Fruit fly (Drosophila melanogaster) whole organism, embryonic: ENCODE data around the gene CG32388.

Source experiments
- Aef1 ChIP-seq: fragments of 200-800 bp; sonication (Bioruptor generic); IDR thresholded peaks from 3 replicates; pipeline ENCODE4 v1.3.6; 2022; ENCODE audit warnings: missing biosample characterization, missing genetic modification characterization
- B-H2 ChIP-seq: fragments of 200-800 bp; sonication (Bioruptor generic); optimal IDR thresholded peaks from 2 replicates; lab custom pipeline; 2018; ENCODE audit warnings: missing biosample characterization, mild to moderate bottlenecking, missing genetic modification characterization
- Bgb ChIP-seq: fragments of 200-800 bp; sonication (Bioruptor generic); IDR thresholded peaks from 2 replicates; pipeline ENCODE4 v1.3.6; 2022; ENCODE audit warnings: missing biosample characterization, missing genetic modification characterization; ENCODE audit not compliant: partially characterized antibody
- CG10267 ChIP-seq: fragments of 200-800 bp; sonication (Bioruptor generic); optimal IDR thresholded peaks from 2 replicates; lab custom pipeline; 2018; ENCODE audit warnings: missing biosample characterization, mild to moderate bottlenecking, missing genetic modification characterization, moderate library complexity
- CG13287 ChIP-seq: fragments of 200-800 bp; sonication (Bioruptor generic); IDR thresholded peaks from 2 replicates; pipeline ENCODE4 v1.3.6; 2022; ENCODE audit warnings: missing biosample characterization, missing genetic modification characterization; ENCODE audit not compliant: partially characterized antibody
- CG14014 ChIP-seq: fragments of 200-800 bp; sonication (Bioruptor generic); IDR thresholded peaks from 2 replicates; pipeline ENCODE4 v1.3.6; 2022; ENCODE audit warnings: missing biosample characterization, missing genetic modification characterization
- CG14710 ChIP-seq: fragments of 200-800 bp; sonication (Bioruptor generic); optimal IDR thresholded peaks from 3 replicates; lab custom pipeline; 2019; ENCODE audit warnings: missing biosample characterization, mild to moderate bottlenecking, missing genetic modification characterization, moderate library complexity
- CG15514 ChIP-seq: fragments of 200-800 bp; sonication (Bioruptor generic); optimal IDR thresholded peaks from 3 replicates; lab custom pipeline; 2017; ENCODE audit warnings: missing biosample characterization, missing genetic modification characterization, mild to moderate bottlenecking, moderate library complexity, missing genetic modification reagents
- CG15696 ChIP-seq: fragments of 200-800 bp; sonication (Bioruptor generic); optimal IDR thresholded peaks from 2 replicates; lab custom pipeline; 2019; ENCODE audit warnings: missing biosample characterization, mild to moderate bottlenecking, missing genetic modification characterization, moderate library complexity
- CG1603 ChIP-seq: fragments of 200-800 bp; sonication (Bioruptor generic); optimal IDR thresholded peaks from 2 replicates; lab custom pipeline; 2019; ENCODE audit warnings: missing biosample characterization, mild to moderate bottlenecking, missing genetic modification characterization, moderate library complexity
- CG18262 ChIP-seq: fragments of 200-800 bp; optimal IDR thresholded peaks from 3 replicates; lab custom pipeline; 2019; ENCODE audit warnings: missing biosample characterization, mild to moderate bottlenecking, missing genetic modification characterization, moderate library complexity
- CG2199 ChIP-seq: fragments of 200-800 bp; sonication (Bioruptor generic); IDR thresholded peaks from 3 replicates; pipeline ENCODE4 v1.3.6; 2022; ENCODE audit warnings: missing biosample characterization, missing genetic modification characterization
- CG2712 ChIP-seq: fragments of 200-800 bp; optimal IDR thresholded peaks from 3 replicates; lab custom pipeline; 2019; ENCODE audit warnings: missing biosample characterization, mild to moderate bottlenecking, missing genetic modification characterization, moderate library complexity
- CG32532 ChIP-seq: fragments of 200-800 bp; sonication (Bioruptor generic); IDR thresholded peaks from 2 replicates; pipeline ENCODE4 v1.3.6; 2022; ENCODE audit warnings: missing biosample characterization, missing genetic modification characterization
- CG3281 ChIP-seq: fragments of 200-800 bp; sonication (Bioruptor generic); optimal IDR thresholded peaks from 3 replicates; lab custom pipeline; 2017; ENCODE audit warnings: missing biosample characterization, mild to moderate bottlenecking, missing genetic modification characterization
- CG34224 ChIP-seq: fragments of 200-800 bp; sonication (Bioruptor generic); IDR thresholded peaks from 3 replicates; pipeline ENCODE4 v1.3.6; 2022; ENCODE audit warnings: missing biosample characterization, missing genetic modification characterization; ENCODE audit not compliant: partially characterized antibody
- CG42726 ChIP-seq: fragments of 200-800 bp; sonication (Bioruptor generic); IDR thresholded peaks from 2 replicates; pipeline ENCODE4 v1.3.6; 2022; ENCODE audit warnings: missing biosample characterization, missing genetic modification characterization; ENCODE audit not compliant: partially characterized antibody
- CG6689 ChIP-seq: fragments of 200-800 bp; sonication (Bioruptor generic); IDR thresholded peaks from 2 replicates; pipeline ENCODE4 v1.3.6; 2022; ENCODE audit warnings: missing biosample characterization, missing genetic modification characterization
- CG6791 ChIP-seq: fragments of 200-800 bp; sonication (Bioruptor generic); IDR thresholded peaks from 3 replicates; pipeline ENCODE4 v1.3.6; 2022; ENCODE audit warnings: missing biosample characterization, missing genetic modification characterization; ENCODE audit not compliant: partially characterized antibody
- CG7928 ChIP-seq: fragments of 200-800 bp; sonication (Bioruptor generic); optimal IDR thresholded peaks from 2 replicates; lab custom pipeline; 2017; ENCODE audit warnings: missing biosample characterization, mild to moderate bottlenecking, missing genetic modification characterization
- CG8765 ChIP-seq: fragments of 200-800 bp; sonication (Bioruptor generic); IDR thresholded peaks from 2 replicates; pipeline ENCODE4 v1.3.6; 2022; ENCODE audit warnings: missing biosample characterization, missing genetic modification characterization
- CTCF ChIP-seq: fragments of 200-800 bp; sonication (Bioruptor generic); optimal IDR thresholded peaks from 2 replicates; lab custom pipeline; 2017; ENCODE audit warnings: missing biosample characterization, mild to moderate bottlenecking, missing genetic modification characterization, moderate library complexity
- D19B ChIP-seq: fragments of 200-800 bp; sonication (Bioruptor generic); optimal IDR thresholded peaks from 2 replicates; lab custom pipeline; 2017; ENCODE audit warnings: missing biosample characterization, mild to moderate bottlenecking, missing genetic modification characterization
- Dip2 ChIP-seq: fragments of 200-800 bp; sonication (Bioruptor generic); IDR thresholded peaks from 2 replicates; pipeline ENCODE4 v1.3.6; 2022; ENCODE audit warnings: missing biosample characterization, missing genetic modification characterization
- Dp ChIP-seq: fragments of 200-800 bp; sonication (Bioruptor generic); optimal IDR thresholded peaks from 2 replicates; lab custom pipeline; 2018; ENCODE audit warnings: missing biosample characterization, mild to moderate bottlenecking, missing genetic modification characterization, moderate library complexity
- E2f2 ChIP-seq: fragments of 200-800 bp; sonication (Bioruptor generic); IDR thresholded peaks from 2 replicates; pipeline ENCODE4 v1.3.6; 2022; ENCODE audit warnings: missing biosample characterization, missing genetic modification characterization
- ERR ChIP-seq: fragments of 200-800 bp; sonication (Bioruptor generic); optimal IDR thresholded peaks from 2 replicates; lab custom pipeline; 2016; ENCODE audit warnings: missing biosample characterization, missing genetic modification characterization
- Elba2 ChIP-seq: fragments of 200-800 bp; sonication (Bioruptor generic); optimal IDR thresholded peaks from 3 replicates; lab custom pipeline; 2016; ENCODE audit warnings: missing biosample characterization, missing genetic modification characterization
- Ets65A ChIP-seq: fragments of 200-800 bp; sonication (Bioruptor generic); peaks from one replicate; lab custom pipeline; 2016; ENCODE audit warnings: missing biosample characterization, missing genetic modification characterization
- Rfx ChIP-seq: fragments of 200-800 bp; sonication (Bioruptor generic); IDR thresholded peaks from 2 replicates; pipeline ENCODE4 v1.3.6; 2022; ENCODE audit warnings: missing biosample characterization, missing genetic modification characterization
- Sry-δ ChIP-seq: fragments of 200-800 bp; sonication (Bioruptor generic); optimal IDR thresholded peaks from 2 replicates; lab custom pipeline; 2016; ENCODE audit warnings: missing biosample characterization, missing genetic modification characterization
- abd-A ChIP-seq: fragments of 200-800 bp; sonication (Bioruptor generic); optimal IDR thresholded peaks from 3 replicates; lab custom pipeline; 2019; ENCODE audit warnings: missing biosample characterization, mild to moderate bottlenecking, missing genetic modification characterization, moderate library complexity
- amos ChIP-seq: fragments of 200-800 bp; sonication (Bioruptor generic); IDR thresholded peaks from 2 replicates; pipeline ENCODE4 v1.3.6; 2022; ENCODE audit warnings: missing biosample characterization, missing genetic modification characterization; ENCODE audit not compliant: partially characterized antibody
- ara ChIP-seq: fragments of 200-800 bp; sonication (Bioruptor generic); IDR thresholded peaks from 2 replicates; pipeline ENCODE4 v1.3.6; 2022; ENCODE audit warnings: missing biosample characterization, missing genetic modification characterization
- chm ChIP-seq: fragments of 200-800 bp; sonication (Bioruptor generic); IDR thresholded peaks from 2 replicates; pipeline ENCODE4 v1.3.6; 2022; ENCODE audit warnings: missing biosample characterization, missing genetic modification characterization
- dmrt11E ChIP-seq: fragments of 200-800 bp; sonication (Bioruptor generic); optimal IDR thresholded peaks from 3 replicates; lab custom pipeline; 2018; ENCODE audit warnings: missing biosample characterization, mild to moderate bottlenecking, missing genetic modification characterization, moderate library complexity
- esg ChIP-seq: fragments of 200-800 bp; sonication (Bioruptor generic); conservative IDR thresholded peaks from 2 replicates; pipeline ENCODE4 v1.3.6; 2022; ENCODE audit warnings: missing biosample characterization, missing genetic modification characterization
- gem ChIP-seq: fragments of 200-800 bp; sonication (Bioruptor generic); optimal IDR thresholded peaks from 2 replicates; lab custom pipeline; 2019; ENCODE audit warnings: missing biosample characterization, mild to moderate bottlenecking, missing genetic modification characterization, moderate library complexity
- knrl ChIP-seq: fragments of 200-800 bp; sonication (Bioruptor generic); IDR thresholded peaks from 3 replicates; pipeline ENCODE4 v1.3.6; 2022; ENCODE audit warnings: missing biosample characterization, missing genetic modification characterization; ENCODE audit not compliant: partially characterized antibody
- pita ChIP-seq: fragments of 200-800 bp; sonication (Bioruptor generic); optimal IDR thresholded peaks from 2 replicates; lab custom pipeline; 2017; ENCODE audit warnings: missing biosample characterization, mild to moderate bottlenecking, missing genetic modification characterization
- pzg ChIP-seq: fragments of 200-800 bp; sonication (Bioruptor generic); optimal IDR thresholded peaks from 3 replicates; lab custom pipeline; 2018; ENCODE audit warnings: missing biosample characterization, mild to moderate bottlenecking, missing genetic modification characterization, moderate library complexity
- sd ChIP-seq: fragments of 200-800 bp; sonication (Bioruptor generic); optimal IDR thresholded peaks from 3 replicates; lab custom pipeline; 2018; ENCODE audit warnings: missing biosample characterization, mild to moderate bottlenecking, missing genetic modification characterization, moderate library complexity
- seq ChIP-seq: fragments of 200-800 bp; sonication (Bioruptor generic); IDR thresholded peaks from 2 replicates; pipeline ENCODE4 v1.3.6; 2022; ENCODE audit warnings: missing biosample characterization, missing genetic modification characterization
- so ChIP-seq: fragments of 200-800 bp; sonication (Bioruptor generic); IDR thresholded peaks from 3 replicates; pipeline ENCODE4 v1.3.6; 2022; ENCODE audit warnings: missing biosample characterization, missing genetic modification characterization
- tna ChIP-seq: fragments of 200-800 bp; sonication (Bioruptor generic); IDR thresholded peaks from 2 replicates; pipeline ENCODE4 v1.3.6; 2022; ENCODE audit warnings: missing biosample characterization, missing genetic modification characterization; ENCODE audit not compliant: partially characterized antibody
- trem ChIP-seq: fragments of 200-800 bp; optimal IDR thresholded peaks from 3 replicates; lab custom pipeline; 2019; ENCODE audit warnings: missing biosample characterization, mild to moderate bottlenecking, missing genetic modification characterization, moderate library complexity
- vvl ChIP-seq: fragments of 200-800 bp; sonication (Bioruptor generic); IDR thresholded peaks from 2 replicates; pipeline ENCODE4 v1.3.6; 2022; ENCODE audit warnings: missing biosample characterization, missing genetic modification characterization
- zfh1 ChIP-seq: fragments of 200-800 bp; sonication (Bioruptor generic); IDR thresholded peaks from 3 replicates; pipeline ENCODE4 v1.3.6; 2022; ENCODE audit warnings: missing biosample characterization, missing genetic modification characterization

CG32388 gene

dm6 chr3L:6994464-6995363, 10.3 kb upstream of the CG32388 start:
- TF ChIP-seq CG14710, result peak; percentile 29
- 0 out of 3 replicates have a peak, but pooled peaks have one; percentile 9 for TF ChIP-seq CG2199
- TF ChIP-seq abd-A (tag; lab: Kevin White, UChicago), result peak; percentile 42
- peak; percentile 90 for TF ChIP-seq CG7928
- peak; percentile 15; the same call in 1 of the 2 replicates for TF ChIP-seq CG42726 (GFP tag; lab: Robert Waterston, UW)
- peak; percentile 91 for TF ChIP-seq CTCF (GFP tag; lab: Kevin White, UChicago)
- peak; percentile 5; the same call in 1 of the 2 replicates for TF ChIP-seq CG14014 (GFP tag; lab: Robert Waterston, UW)
- peak; percentile 28; the same call in 1 of the 2 replicates for TF ChIP-seq CG32532
- TF ChIP-seq CG10267 (tag; lab: Kevin White, UChicago), result peak; percentile 16
- TF ChIP-seq Sry-δ (GFP tag; lab: Kevin White, UChicago), result peak; percentile 19
- peak; percentile 47 for TF ChIP-seq Bgb (GFP tag; lab: Robert Waterston, UW)
- TF ChIP-seq CG2712 (tag; lab: Kevin White, UChicago), result peak; percentile 10
- TF ChIP-seq E2f2 (GFP tag; lab: Robert Waterston, UW), result peak; percentile 78
- peak; percentile 22 for TF ChIP-seq CG15514 (GFP tag; lab: Kevin White, UChicago)
- TF ChIP-seq Dp (GFP tag; lab: Kevin White, UChicago), result peak; percentile 62
- 0 out of 2 replicates have a peak, but pooled peaks have one; percentile 4 for TF ChIP-seq amos (GFP tag; lab: Robert Waterston, UW)
- TF ChIP-seq Dip2 (GFP tag; lab: Robert Waterston, UW), result peak; percentile 66
- TF ChIP-seq pzg, result peak; percentile 38
- peak; percentile 7; the same call in 1 of the 3 replicates for TF ChIP-seq CG6791 (GFP tag; lab: Robert Waterston, UW)
- peak; percentile 68 for TF ChIP-seq trem
- peak; percentile 17; the same call in 1 of the 2 replicates for TF ChIP-seq vvl
- TF ChIP-seq knrl (GFP tag; lab: Robert Waterston, UW), result peak; percentile 38; the same call in 1 of the 3 replicates
- peak; percentile 87 for TF ChIP-seq CG3281 (GFP tag; lab: Kevin White, UChicago)
- TF ChIP-seq Rfx (GFP tag; lab: Robert Waterston, UW), result 0 out of 2 replicates have a peak, but pooled peaks have one; percentile 12
- peak; percentile 60 for TF ChIP-seq pita (GFP tag; lab: Kevin White, UChicago)

- TF ChIP-seq seq (GFP tag; lab: Robert Waterston, UW) (no peak), zfh1 (GFP tag; lab: Robert Waterston, UW) (peak; percentile 64; the same call in 1 of the 3 replicates), B-H2 (GFP tag; lab: Kevin White, UChicago) (no peak), chm (GFP tag; lab: Robert Waterston, UW) (no peak), CG1603 (tag; lab: Kevin White, UChicago) (peak; percentile 40), dmrt11E (tag; lab: Kevin White, UChicago) (peak; percentile 28), CG18262 (tag; lab: Kevin White, UChicago) (peak; percentile 30), gem (tag; lab: Kevin White, UChicago) (peak; percentile 16), sd (tag; lab: Kevin White, UChicago) (no peak), CG34224 (GFP tag; lab: Robert Waterston, UW) (no peak), esg (no peak), CG13287 (GFP tag; lab: Robert Waterston, UW) (no peak), D19B (no peak), ara (GFP tag; lab: Robert Waterston, UW) (0 out of 2 replicates have a peak, but pooled peaks have one; percentile 33), so (GFP tag; lab: Robert Waterston, UW) (no peak), Elba2 (no peak), ERR (no peak), CG6689 (no peak), Ets65A (GFP tag; lab: Kevin White, UChicago) (peak; percentile 63), tna (no peak), Aef1 (GFP tag; lab: Robert Waterston, UW) (no peak), CG15696 (peak; percentile 8), CG8765 (GFP tag; lab: Robert Waterston, UW) (0 out of 2 replicates have a peak, but pooled peaks have one; percentile 13)
Observed at dm6 chr3L:6993350-6993749, 9.0 kb upstream of the CG32388 start.
